Fruit fly (Drosophila melanogaster) whole organism, embryonic: ENCODE results near the gene CG16758.
A peak's percentile ranks its signal among the peaks of the same experiment; 100 is the strongest.

Experiments
- ATbp ChIP-seq: fragments of 200-800 bp; sonication (Bioruptor generic); optimal IDR thresholded peaks from 2 replicates; lab custom pipeline; 2017; ENCODE audit warnings: missing biosample characterization, mild to moderate bottlenecking, missing genetic modification characterization, missing genetic modification reagents
- Ada2b ChIP-seq: fragments of 200-800 bp; sonication (Bioruptor generic); IDR thresholded peaks from 2 replicates; pipeline ENCODE4 v1.3.6; 2022; ENCODE audit warnings: missing biosample characterization, missing genetic modification characterization
- Antp ChIP-seq: fragments of 200-800 bp; sonication (Bioruptor generic); optimal IDR thresholded peaks from 3 replicates; lab custom pipeline; 2016; ENCODE audit warnings: missing biosample characterization, missing genetic modification characterization
- Blimp-1 ChIP-seq: fragments of 200-800 bp; sonication (Bioruptor generic); optimal IDR thresholded peaks from 3 replicates; lab custom pipeline; 2018; ENCODE audit warnings: missing biosample characterization, missing genetic modification characterization, mild to moderate bottlenecking, moderate library complexity, missing genetic modification reagents
- CG10147 ChIP-seq: fragments of 200-800 bp; sonication (Bioruptor generic); optimal IDR thresholded peaks from 2 replicates; lab custom pipeline; 2019; ENCODE audit warnings: missing biosample characterization, mild to moderate bottlenecking, missing genetic modification characterization, moderate library complexity
- CG10366 ChIP-seq: fragments of 200-800 bp; sonication (Bioruptor generic); IDR thresholded peaks from 2 replicates; pipeline ENCODE4 v1.3.6; 2022; ENCODE audit warnings: missing biosample characterization, missing genetic modification characterization
- CG11560 ChIP-seq: fragments of 200-800 bp; sonication (Bioruptor generic); IDR thresholded peaks from 3 replicates; pipeline ENCODE4 v1.3.6; 2022; ENCODE audit warnings: missing biosample characterization, missing genetic modification characterization
- CG13296 ChIP-seq: fragments of 200-800 bp; sonication (Bioruptor generic); optimal IDR thresholded peaks from 3 replicates; lab custom pipeline; 2018; ENCODE audit warnings: missing biosample characterization, mild to moderate bottlenecking, missing genetic modification characterization
- CG14050 ChIP-seq: fragments of 200-800 bp; sonication (Bioruptor generic); IDR thresholded peaks from 3 replicates; pipeline ENCODE4 v1.3.6; 2022; ENCODE audit warnings: missing biosample characterization, missing genetic modification characterization
- CG15514 ChIP-seq: fragments of 200-800 bp; sonication (Bioruptor generic); optimal IDR thresholded peaks from 3 replicates; lab custom pipeline; 2017; ENCODE audit warnings: missing biosample characterization, missing genetic modification characterization, mild to moderate bottlenecking, moderate library complexity, missing genetic modification reagents
- CG17186 ChIP-seq: fragments of 200-800 bp; sonication (Bioruptor generic); optimal IDR thresholded peaks from 3 replicates; lab custom pipeline; 2017; ENCODE audit warnings: missing biosample characterization, missing genetic modification reagents, missing genetic modification characterization
- CG17385 ChIP-seq: fragments of 200-800 bp; sonication (Bioruptor generic); optimal IDR thresholded peaks from 3 replicates; lab custom pipeline; 2018; ENCODE audit warnings: missing biosample characterization, mild to moderate bottlenecking, missing genetic modification characterization
- CG2712 ChIP-seq: fragments of 200-800 bp; optimal IDR thresholded peaks from 3 replicates; lab custom pipeline; 2019; ENCODE audit warnings: missing biosample characterization, mild to moderate bottlenecking, missing genetic modification characterization, moderate library complexity
- CG3065 ChIP-seq: fragments of 200-800 bp; sonication (Bioruptor generic); optimal IDR thresholded peaks from 2 replicates; lab custom pipeline; 2016; ENCODE audit warnings: missing biosample characterization, missing genetic modification characterization
- CG31224 ChIP-seq: fragments of 200-800 bp; sonication (Bioruptor generic); IDR thresholded peaks from 2 replicates; pipeline ENCODE4 v1.3.6; 2022; ENCODE audit warnings: missing biosample characterization, missing genetic modification characterization
- CG31388 ChIP-seq: fragments of 200-800 bp; sonication (Bioruptor generic); optimal IDR thresholded peaks from 2 replicates; lab custom pipeline; 2016; ENCODE audit warnings: missing biosample characterization, missing genetic modification characterization
- CG3407 ChIP-seq: fragments of 200-800 bp; sonication (Bioruptor generic); optimal IDR thresholded peaks from 2 replicates; lab custom pipeline; 2018; ENCODE audit warnings: missing biosample characterization, mild to moderate bottlenecking, missing genetic modification characterization
- CG4328 ChIP-seq: fragments of 200-800 bp; sonication (Bioruptor generic); optimal IDR thresholded peaks from 3 replicates; lab custom pipeline; 2017; ENCODE audit warnings: missing biosample characterization, missing genetic modification reagents, missing genetic modification characterization
- CG4424 ChIP-seq: fragments of 200-800 bp; sonication (Bioruptor generic); optimal IDR thresholded peaks from 3 replicates; lab custom pipeline; 2016; ENCODE audit warnings: missing biosample characterization, missing genetic modification characterization
- CG5180 ChIP-seq: fragments of 200-800 bp; sonication (Bioruptor generic); optimal IDR thresholded peaks from 3 replicates; lab custom pipeline; 2017; ENCODE audit warnings: missing biosample characterization, missing genetic modification characterization, mild to moderate bottlenecking, moderate library complexity, missing genetic modification reagents
- CG6175 ChIP-seq: fragments of 200-800 bp; sonication (Bioruptor generic); IDR thresholded peaks from 3 replicates; pipeline ENCODE4 v1.3.6; 2022; ENCODE audit warnings: missing biosample characterization, missing genetic modification characterization
- CG6689 ChIP-seq: fragments of 200-800 bp; sonication (Bioruptor generic); IDR thresholded peaks from 2 replicates; pipeline ENCODE4 v1.3.6; 2022; ENCODE audit warnings: missing biosample characterization, missing genetic modification characterization
- CG9215 ChIP-seq: fragments of 200-800 bp; sonication (Bioruptor generic); IDR thresholded peaks from 2 replicates; pipeline ENCODE4 v1.3.6; 2022; ENCODE audit warnings: missing biosample characterization, missing genetic modification characterization
- Dip2 ChIP-seq: fragments of 200-800 bp; sonication (Bioruptor generic); IDR thresholded peaks from 2 replicates; pipeline ENCODE4 v1.3.6; 2022; ENCODE audit warnings: missing biosample characterization, missing genetic modification characterization
- Drgx ChIP-seq: fragments of 200-800 bp; sonication (Bioruptor generic); IDR thresholded peaks from 2 replicates; pipeline ENCODE4 v1.3.6; 2022; ENCODE audit warnings: missing biosample characterization, missing genetic modification characterization
- Ets65A ChIP-seq: fragments of 200-800 bp; sonication (Bioruptor generic); peaks from one replicate; lab custom pipeline; 2016; ENCODE audit warnings: missing biosample characterization, missing genetic modification characterization
- Fer2 ChIP-seq: fragments of 200-800 bp; sonication (Bioruptor generic); optimal IDR thresholded peaks from 2 replicates; lab custom pipeline; 2018; ENCODE audit warnings: missing biosample characterization, mild to moderate bottlenecking, missing genetic modification characterization, moderate library complexity
- Gug ChIP-seq: fragments of 200-800 bp; sonication (Bioruptor generic); IDR thresholded peaks from 4 replicates; pipeline ENCODE4 v1.3.6; 2022; ENCODE audit warnings: missing biosample characterization, missing genetic modification characterization
- HLH3B ChIP-seq: fragments of 200-800 bp; sonication (Bioruptor generic); IDR thresholded peaks from 2 replicates; pipeline ENCODE4 v1.3.6; 2022; ENCODE audit warnings: missing biosample characterization, missing genetic modification characterization
- Mad ChIP-seq: fragments of 200-800 bp; sonication (Bioruptor generic); optimal IDR thresholded peaks from 2 replicates; lab custom pipeline; 2016; ENCODE audit warnings: missing biosample characterization, missing genetic modification characterization
- Nf-YA ChIP-seq: fragments of 200-800 bp; sonication (Bioruptor generic); IDR thresholded peaks from 2 replicates; pipeline ENCODE4 v1.3.6; 2022; ENCODE audit warnings: missing biosample characterization, missing genetic modification characterization
- Ravus ChIP-seq: fragments of 200-800 bp; sonication (Bioruptor generic); IDR thresholded peaks from 2 replicates; pipeline ENCODE4 v1.3.6; 2022; ENCODE audit warnings: missing biosample characterization, missing genetic modification characterization
- Sry-δ ChIP-seq: fragments of 200-800 bp; sonication (Bioruptor generic); optimal IDR thresholded peaks from 2 replicates; lab custom pipeline; 2016; ENCODE audit warnings: missing biosample characterization, missing genetic modification characterization
- TFAM ChIP-seq: fragments of 200-800 bp; sonication (Bioruptor generic); optimal IDR thresholded peaks from 2 replicates; lab custom pipeline; 2017; ENCODE audit warnings: missing biosample characterization, missing genetic modification characterization, inconsistent platforms
- Trl ChIP-seq, 3 experiments: fragments of >200 bp in 2 of 3; fragments of 200-800 bp in 1 of 3; sonication (Bioruptor generic) in 1 of 3; optimal IDR thresholded peaks; 2 replicates in 1 of 3; 3 replicates in 2 of 3; lab custom pipeline; 2016 to 2017; ENCODE audit warnings: missing biosample characterization in 1 of 3, missing genetic modification characterization in 1 of 3
- bbx ChIP-seq: fragments of 200-800 bp; sonication (Bioruptor generic); IDR thresholded peaks from 2 replicates; pipeline ENCODE4 v1.3.6; 2022; ENCODE audit warnings: missing biosample characterization, missing genetic modification characterization; ENCODE audit not compliant: partially characterized antibody
- chinmo ChIP-seq: fragments of 200-800 bp; sonication (Bioruptor generic); IDR thresholded peaks from 4 replicates; pipeline ENCODE4 v1.3.6; 2022; ENCODE audit warnings: missing biosample characterization, missing genetic modification characterization; ENCODE audit not compliant: partially characterized antibody
- chn ChIP-seq: fragments of 200-800 bp; sonication (Bioruptor generic); optimal IDR thresholded peaks from 2 replicates; lab custom pipeline; 2016; ENCODE audit warnings: missing biosample characterization, missing genetic modification characterization
- ci ChIP-seq: fragments of 200-800 bp; sonication (Bioruptor generic); IDR thresholded peaks from 3 replicates; pipeline ENCODE4 v1.3.6; 2022; ENCODE audit warnings: missing biosample characterization, missing genetic modification characterization
- jing ChIP-seq: fragments of 200-800 bp; sonication (Bioruptor generic); optimal IDR thresholded peaks from 2 replicates; lab custom pipeline; 2018; ENCODE audit warnings: missing biosample characterization, mild to moderate bottlenecking, missing genetic modification characterization
- lab ChIP-seq: fragments of 200-800 bp; sonication (Bioruptor generic); optimal IDR thresholded peaks from 3 replicates; lab custom pipeline; 2017; ENCODE audit warnings: missing biosample characterization, missing genetic modification characterization, mild to moderate bottlenecking, moderate library complexity, missing genetic modification reagents
- nom ChIP-seq: fragments of 200-800 bp; sonication (Bioruptor generic); optimal IDR thresholded peaks from 2 replicates; lab custom pipeline; 2017; ENCODE audit warnings: missing biosample characterization, missing genetic modification characterization, mild to moderate bottlenecking, moderate library complexity, missing genetic modification reagents
- phol ChIP-seq: fragments of 200-800 bp; sonication (Bioruptor generic); optimal IDR thresholded peaks from 3 replicates; lab custom pipeline; 2018; ENCODE audit warnings: missing biosample characterization, mild to moderate bottlenecking, missing genetic modification characterization, moderate library complexity
- pita ChIP-seq: fragments of 200-800 bp; sonication (Bioruptor generic); optimal IDR thresholded peaks from 2 replicates; lab custom pipeline; 2017; ENCODE audit warnings: missing biosample characterization, mild to moderate bottlenecking, missing genetic modification characterization
- psq ChIP-seq: fragments of 200-800 bp; sonication (Bioruptor generic); optimal IDR thresholded peaks from 2 replicates; lab custom pipeline; 2017; ENCODE audit warnings: missing biosample characterization, missing genetic modification characterization
- sna ChIP-seq: fragments of 200-800 bp; sonication (Bioruptor generic); IDR thresholded peaks from 2 replicates; pipeline ENCODE4 v1.3.6; 2022; ENCODE audit warnings: missing biosample characterization, missing genetic modification characterization; ENCODE audit not compliant: partially characterized antibody
- so ChIP-seq: fragments of 200-800 bp; sonication (Bioruptor generic); IDR thresholded peaks from 3 replicates; pipeline ENCODE4 v1.3.6; 2022; ENCODE audit warnings: missing biosample characterization, missing genetic modification characterization
- tgo ChIP-seq: fragments of 200-800 bp; sonication (Bioruptor generic); IDR thresholded peaks from 3 replicates; pipeline ENCODE4 v1.3.6; 2022; ENCODE audit warnings: missing biosample characterization, missing genetic modification characterization
- usp ChIP-seq: fragments of >200 bp; optimal IDR thresholded peaks from 2 replicates; lab custom pipeline; 2017; ENCODE audit warnings: missing biosample characterization, missing genetic modification characterization
- zen ChIP-seq: fragments of 200-800 bp; sonication (Bioruptor generic); optimal IDR thresholded peaks from 3 replicates; lab custom pipeline; 2018; ENCODE audit warnings: missing biosample characterization, mild to moderate bottlenecking, missing genetic modification characterization, moderate library complexity
- zen2 ChIP-seq: fragments of 200-800 bp; sonication (Bioruptor generic); IDR thresholded peaks from 3 replicates; pipeline ENCODE4 v1.3.6; 2022; ENCODE audit warnings: missing biosample characterization, missing genetic modification characterization; ENCODE audit not compliant: partially characterized antibody

The CG16758 gene

dm6 chr3L:2478349-2478959 lies 25.0 kb downstream of the CG16758 start, which contains the start of gene Cyp4d20:
TSS of gene Cyp4d20 (minus strand) at chr3L:2478448.
- no peak for TF ChIP-seq psq (GFP tag; lab: Kevin White, UChicago)
- TF ChIP-seq CG6689 (GFP tag; lab: Robert Waterston, UW): no peak
- no peak for TF ChIP-seq Fer2 (tag; lab: Kevin White, UChicago)
- peak; percentile 5 for TF ChIP-seq CG15514 (GFP tag; lab: Kevin White, UChicago)
- no peak for TF ChIP-seq HLH3B (GFP tag; lab: Robert Waterston, UW)
- TF ChIP-seq lab (GFP tag; lab: Kevin White, UChicago): no peak
- no peak for TF ChIP-seq CG10366 (GFP tag; lab: Robert Waterston, UW)
- TF ChIP-seq chinmo (GFP tag; lab: Robert Waterston, UW): peak; percentile 79; the same call in 2 of the 4 replicates
- peak; percentile 31 for TF ChIP-seq Blimp-1 (GFP tag; lab: Kevin White, UChicago)
- peak; percentile 54; the same call in 1 of the 3 replicates for TF ChIP-seq CG6175 (GFP tag; lab: Robert Waterston, UW)
- TF ChIP-seq chn (GFP tag; lab: Kevin White, UChicago): no peak
- no peak for TF ChIP-seq sna (GFP tag; lab: Robert Waterston, UW)
- TF ChIP-seq CG2712 (tag; lab: Kevin White, UChicago): no peak
- TF ChIP-seq Nf-YA (GFP tag; lab: Robert Waterston, UW): no peak
- TF ChIP-seq Dip2: no peak
- peak; percentile 9 for TF ChIP-seq nom (GFP tag; lab: Kevin White, UChicago)
- TF ChIP-seq CG17186 (GFP tag; lab: Kevin White, UChicago): no peak
- no peak for TF ChIP-seq zen2
- TF ChIP-seq pita: no peak
- no peak for TF ChIP-seq CG11560 (tag; lab: Robert Waterston, UW)
- no peak for TF ChIP-seq so (GFP tag; lab: Robert Waterston, UW)
- peak; percentile 19 for TF ChIP-seq Ets65A (GFP tag; lab: Kevin White, UChicago)
- TF ChIP-seq Drgx (GFP tag; lab: Robert Waterston, UW): peak; percentile 70
- no peak for TF ChIP-seq Sry-δ (GFP tag; lab: Kevin White, UChicago)
- TF ChIP-seq CG31388: no peak
- TF ChIP-seq CG13296 (GFP tag; lab: Kevin White, UChicago): no peak
- TF ChIP-seq TFAM (GFP tag; lab: Kevin White, UChicago): no peak
- TF ChIP-seq CG17385 (GFP tag; lab: Kevin White, UChicago): no peak
- no peak for TF ChIP-seq Ravus (GFP tag; lab: Robert Waterston, UW)
- TF ChIP-seq Trl (optimal IDR thresholded peaks at IDR 0.05; lab: Kevin White, UChicago): peak in 1 of 2 experiments; percentile 15
- TF ChIP-seq Trl (GFP tag; optimal IDR thresholded peaks at IDR 0.05; lab: Kevin White, UChicago): no peak
- no peak for TF ChIP-seq CG5180 (GFP tag; lab: Kevin White, UChicago)
- no peak for TF ChIP-seq CG3065 (GFP tag; lab: Kevin White, UChicago)
- TF ChIP-seq, all 482 proteins: peak for 8

DNA sequence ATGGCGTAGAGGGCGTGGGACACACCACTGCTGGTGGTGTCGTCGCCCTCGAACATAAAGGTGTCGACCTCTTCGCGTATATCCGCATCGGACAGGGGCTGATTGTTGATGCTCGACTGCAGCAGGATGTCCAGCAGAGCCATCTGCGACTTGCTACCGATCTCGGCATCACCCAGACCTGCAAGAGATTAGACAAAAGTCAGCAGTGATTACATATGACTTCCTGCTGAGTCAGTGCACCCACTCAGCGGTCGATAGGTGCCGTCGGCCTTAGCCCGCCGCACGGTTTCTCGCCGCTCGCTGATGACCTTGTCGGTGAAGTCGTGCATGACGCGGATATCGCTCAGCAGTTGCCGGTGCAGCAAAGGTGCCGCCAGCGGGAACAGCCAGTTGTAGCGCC lies 26.5 kb downstream of the CG16758 start:
- TF ChIP-seq CG31224 (GFP tag; lab: Robert Waterston, UW): no peak
- no peak for TF ChIP-seq CG4328 (GFP tag; lab: Kevin White, UChicago)
- TF ChIP-seq phol (tag; lab: Kevin White, UChicago): no peak
- no peak for TF ChIP-seq jing (GFP tag; lab: Kevin White, UChicago)
- TF ChIP-seq CG14050 (GFP tag; lab: Robert Waterston, UW): no peak
- TF ChIP-seq bbx (GFP tag; lab: Robert Waterston, UW): no peak
- TF ChIP-seq usp (GFP tag; lab: Kevin White, UChicago): no peak
- no peak for TF ChIP-seq ci (GFP tag; lab: Robert Waterston, UW)
- TF ChIP-seq zen (tag; lab: Kevin White, UChicago): peak; percentile 60
- TF ChIP-seq ATbp (GFP tag; lab: Kevin White, UChicago): no peak
- TF ChIP-seq Antp (GFP tag; lab: Kevin White, UChicago): no peak
- no peak for TF ChIP-seq CG3407 (GFP tag; lab: Kevin White, UChicago)
- no peak for TF ChIP-seq tgo (GFP tag; lab: Robert Waterston, UW)
- TF ChIP-seq Gug (GFP tag; lab: Robert Waterston, UW): no peak
- no peak for TF ChIP-seq CG4424 (GFP tag; lab: Kevin White, UChicago)
- no peak for TF ChIP-seq CG10147
- no peak for TF ChIP-seq CG9215 (GFP tag; lab: Robert Waterston, UW)
- TF ChIP-seq Ada2b (GFP tag; lab: Robert Waterston, UW): no peak
- no peak for TF ChIP-seq Mad (GFP tag; lab: Kevin White, UChicago)
